Worm (Caenorhabditis elegans) whole organism, young adult: ENCODE results near the gene lpr-5.
A peak's percentile ranks its signal among the peaks of the same experiment; 100 is the strongest.

ENCODE experiments used
- B0035.1 ChIP-seq: sonication (generic microtip); optimal IDR thresholded peaks from 2 replicates; lab custom pipeline; 2016; ENCODE audit warnings: missing genetic modification characterization, mild to moderate bottlenecking, missing compliant biosample characterization, missing genotype, missing genetic modification reagents
- C06A6.2 ChIP-seq: fragments of 200-800 bp; sonication (Bioruptor generic); conservative IDR thresholded peaks from 2 replicates; pipeline ENCODE4 v1.3.6; 2022; ENCODE audit warnings: missing genetic modification characterization, missing compliant biosample characterization
- D2030.7 ChIP-seq: fragments of 200-800 bp; sonication (Bioruptor generic); IDR thresholded peaks from 2 replicates; pipeline ENCODE4 v1.3.6; 2022; ENCODE audit warnings: missing genetic modification reagents, missing genetic modification characterization, missing compliant biosample characterization
- F22D6.2 ChIP-seq: sonication (generic microtip); optimal IDR thresholded peaks from 2 replicates; lab custom pipeline; 2016; ENCODE audit warnings: mild to moderate bottlenecking, missing genetic modification characterization, missing compliant biosample characterization
- F37B4.10 ChIP-seq: fragments of 200-800 bp; sonication (Bioruptor generic); IDR thresholded peaks from 2 replicates; pipeline ENCODE4 v1.3.6; 2022; ENCODE audit warnings: missing genetic modification characterization, missing compliant biosample characterization
- F52B5.7 ChIP-seq: sonication (generic microtip); optimal IDR thresholded peaks from 2 replicates; lab custom pipeline; 2016; ENCODE audit warnings: mild to moderate bottlenecking, missing genetic modification characterization, missing compliant biosample characterization
- F57A8.1 ChIP-seq: fragments of 200-800 bp; sonication (Bioruptor generic); optimal IDR thresholded peaks from 2 replicates; lab custom pipeline; 2018; ENCODE audit warnings: mild to moderate bottlenecking, missing genetic modification characterization, moderate library complexity, missing compliant biosample characterization
- K11D2.4 ChIP-seq: fragments of 200-800 bp; sonication (Bioruptor generic); IDR thresholded peaks from 2 replicates; pipeline ENCODE4 v1.3.6; 2022; ENCODE audit warnings: missing genetic modification reagents, missing genetic modification characterization, missing compliant biosample characterization
- ZK185.1 ChIP-seq: sonication (generic microtip); optimal IDR thresholded peaks from 2 replicates; lab custom pipeline; 2016; ENCODE audit warnings: mild to moderate bottlenecking, missing genetic modification characterization, missing compliant biosample characterization; ENCODE audit not compliant: poor library complexity, severe bottlenecking
- akir-1 ChIP-seq: fragments of 200-800 bp; sonication (Bioruptor generic); optimal IDR thresholded peaks from 2 replicates; lab custom pipeline; 2018; ENCODE audit warnings: mild to moderate bottlenecking, missing genetic modification characterization, moderate library complexity, missing compliant biosample characterization
- ama-1 ChIP-seq, 3 experiments: fragments of 150-350 bp in 1 of 3; sonication (generic microtip) in 2 of 3; optimal IDR thresholded peaks; 2 replicates each; lab custom pipeline; 2014 to 2018; ENCODE audit warnings: missing biosample characterization in 2 of 3, missing genetic modification characterization in 2 of 3, missing genetic modification reagents in 2 of 3
- aptf-3 ChIP-seq: fragments of 200-800 bp; sonication (Bioruptor generic); IDR thresholded peaks from 2 replicates; pipeline ENCODE4 v1.3.6; 2022; ENCODE audit warnings: missing genetic modification characterization, missing compliant biosample characterization
- atf-7 ChIP-seq: sonication (generic microtip); optimal IDR thresholded peaks from 2 replicates; lab custom pipeline; 2017; ENCODE audit warnings: mild to moderate bottlenecking, missing genetic modification characterization, missing compliant biosample characterization
- attf-6 ChIP-seq: fragments of 200-800 bp; sonication (Bioruptor generic); IDR thresholded peaks from 2 replicates; pipeline ENCODE4 v1.3.6; 2022; ENCODE audit warnings: missing genetic modification reagents, missing genetic modification characterization, missing compliant biosample characterization
- ceh-100 ChIP-seq: fragments of 200-800 bp; sonication (Bioruptor generic); IDR thresholded peaks from 2 replicates; pipeline ENCODE4 v1.3.6; 2022; ENCODE audit warnings: missing genetic modification reagents, missing genetic modification characterization, missing compliant biosample characterization
- ceh-27 ChIP-seq: fragments of 200-800 bp; sonication (Bioruptor generic); optimal IDR thresholded peaks from 2 replicates; lab custom pipeline; 2018; ENCODE audit warnings: mild to moderate bottlenecking, missing genetic modification characterization, moderate library complexity, missing compliant biosample characterization
- ceh-91 ChIP-seq: fragments of 200-800 bp; sonication (Bioruptor generic); IDR thresholded peaks from 2 replicates; pipeline ENCODE4 v1.3.6; 2022; ENCODE audit warnings: missing genetic modification reagents, missing genetic modification characterization, missing compliant biosample characterization
- chd-7 ChIP-seq: sonication (generic microtip); optimal IDR thresholded peaks from 2 replicates; lab custom pipeline; 2016; ENCODE audit warnings: mild to moderate bottlenecking, missing genetic modification characterization, moderate library complexity, missing compliant biosample characterization
- die-1 ChIP-seq: sonication (generic microtip); optimal IDR thresholded peaks from 2 replicates; lab custom pipeline; 2016; ENCODE audit warnings: missing genotype, mild to moderate bottlenecking, missing genetic modification characterization, missing compliant biosample characterization
- dox-1 ChIP-seq: fragments of 200-800 bp; sonication (Bioruptor generic); IDR thresholded peaks from 2 replicates; pipeline ENCODE4 v1.3.6; 2022; ENCODE audit warnings: missing genetic modification reagents, missing genetic modification characterization, missing compliant biosample characterization
- egl-18 ChIP-seq: fragments of 200-800 bp; sonication (Bioruptor generic); IDR thresholded peaks from 2 replicates; pipeline ENCODE4 v1.3.6; 2022; ENCODE audit warnings: missing genetic modification reagents, missing genetic modification characterization, missing compliant biosample characterization
- egrh-3 ChIP-seq: fragments of 200-800 bp; sonication (Bioruptor generic); IDR thresholded peaks from 2 replicates; pipeline ENCODE4 v1.3.6; 2022; ENCODE audit warnings: missing genetic modification reagents, missing genetic modification characterization, missing compliant biosample characterization
- ets-4 ChIP-seq: fragments of 200-800 bp; sonication (Bioruptor generic); optimal IDR thresholded peaks from 2 replicates; lab custom pipeline; 2018; ENCODE audit warnings: mild to moderate bottlenecking, missing genetic modification characterization, missing compliant biosample characterization
- hlh-12 ChIP-seq: sonication (generic microtip); optimal IDR thresholded peaks from 2 replicates; lab custom pipeline; 2016; ENCODE audit warnings: missing genetic modification characterization, missing compliant biosample characterization
- hmg-1.2 ChIP-seq: fragments of 200-800 bp; sonication (Bioruptor generic); IDR thresholded peaks from 2 replicates; pipeline ENCODE4 v1.3.6; 2022; ENCODE audit warnings: missing genetic modification reagents, missing genetic modification characterization, missing compliant biosample characterization
- let-607 ChIP-seq, 2 experiments: fragments of 200-800 bp in 1 of 2; sonication (Bioruptor generic) in 1 of 2; sonication (generic microtip) in 1 of 2; optimal IDR thresholded peaks; 2 replicates each; lab custom pipeline; 2016 to 2018; ENCODE audit warnings: mild to moderate bottlenecking in 2 of 2, missing compliant biosample characterization in 2 of 2, missing genetic modification characterization in 2 of 2, moderate library complexity in 2 of 2, missing genotype in 1 of 2
- lin-35 ChIP-seq, 3 experiments: fragments of 150-350 bp in 2 of 3; sonication (generic microtip) in 1 of 3; optimal IDR thresholded peaks; 2 replicates each; lab custom pipeline; 2014 to 2018; ENCODE audit warnings: missing biosample characterization in 3 of 3, missing genetic modification characterization in 3 of 3, missing genetic modification reagents in 3 of 3
- lin-40 ChIP-seq: sonication (generic microtip); optimal IDR thresholded peaks from 2 replicates; lab custom pipeline; 2016; ENCODE audit warnings: missing genetic modification characterization, mild to moderate bottlenecking, missing compliant biosample characterization, missing genotype, missing genetic modification reagents
- lin-54 ChIP-seq: fragments of 200-800 bp; sonication (Bioruptor generic); optimal IDR thresholded peaks from 2 replicates; lab custom pipeline; 2018; ENCODE audit warnings: mild to moderate bottlenecking, missing genetic modification characterization, missing compliant biosample characterization
- lir-1 ChIP-seq: fragments of 200-800 bp; sonication (Bioruptor generic); conservative IDR thresholded peaks from 2 replicates; pipeline ENCODE4 v1.3.6; 2022; ENCODE audit warnings: missing genetic modification reagents, missing genetic modification characterization, missing compliant biosample characterization
- lsl-1 ChIP-seq: fragments of 200-800 bp; sonication (Bioruptor generic); optimal IDR thresholded peaks from 2 replicates; lab custom pipeline; 2018; ENCODE audit warnings: mild to moderate bottlenecking, missing genetic modification characterization, moderate library complexity, missing compliant biosample characterization
- madf-10 ChIP-seq: sonication (generic microtip); optimal IDR thresholded peaks from 2 replicates; lab custom pipeline; 2016; ENCODE audit warnings: mild to moderate bottlenecking, missing genetic modification characterization, missing compliant biosample characterization
- madf-8 ChIP-seq: fragments of 200-800 bp; sonication (Bioruptor generic); conservative IDR thresholded peaks from 2 replicates; pipeline ENCODE4 v1.3.6; 2022; ENCODE audit warnings: missing genetic modification reagents, missing genetic modification characterization, missing compliant biosample characterization
- mcd-1 ChIP-seq: fragments of 200-800 bp; sonication (Bioruptor generic); IDR thresholded peaks from 2 replicates; pipeline ENCODE4 v1.3.6; 2022; ENCODE audit warnings: missing genetic modification reagents, missing genetic modification characterization, missing compliant biosample characterization
- nfya-2 ChIP-seq: fragments of 200-800 bp; sonication (Bioruptor generic); IDR thresholded peaks from 2 replicates; pipeline ENCODE4 v1.3.6; 2022; ENCODE audit warnings: missing genetic modification reagents, missing genetic modification characterization, missing compliant biosample characterization
- nhr-120 ChIP-seq: fragments of 200-800 bp; sonication (Bioruptor generic); IDR thresholded peaks from 2 replicates; pipeline ENCODE4 v1.3.6; 2022; ENCODE audit warnings: missing genetic modification characterization, missing compliant biosample characterization
- nhr-80 ChIP-seq: sonication (generic microtip); optimal IDR thresholded peaks from 2 replicates; lab custom pipeline; 2016; ENCODE audit warnings: missing genetic modification characterization, missing compliant biosample characterization
- pbrm-1 ChIP-seq: fragments of 200-800 bp; sonication (Bioruptor generic); IDR thresholded peaks from 2 replicates; pipeline ENCODE4 v1.3.6; 2022; ENCODE audit warnings: missing genetic modification reagents, missing genetic modification characterization, missing compliant biosample characterization
- pha-4 ChIP-seq: fragments of 150-350 bp; sonication (generic microtip); optimal IDR thresholded peaks from 2 replicates; lab custom pipeline; 2014; ENCODE audit warnings: missing biosample characterization, missing genetic modification reagents, missing genetic modification characterization
- sea-2 ChIP-seq: fragments of 200-800 bp; sonication (Bioruptor generic); IDR thresholded peaks from 2 replicates; pipeline ENCODE4 v1.3.6; 2022; ENCODE audit warnings: missing genetic modification characterization, missing compliant biosample characterization
- snpc-3.4 ChIP-seq: sonication (generic microtip); optimal IDR thresholded peaks from 2 replicates; lab custom pipeline; 2017; ENCODE audit warnings: missing genetic modification characterization, mild to moderate bottlenecking, missing compliant biosample characterization, antibody characterized with exemption, moderate library complexity, missing genotype, missing genetic modification reagents
- snpc-4 ChIP-seq, 5 experiments: fragments of 150-350 bp in 1 of 5; sonication (generic microtip) in 4 of 5; optimal IDR thresholded peaks; 2 replicates each; lab custom pipeline; 2014 to 2018; ENCODE audit warnings: missing genetic modification characterization in 5 of 5, missing biosample characterization in 3 of 5, antibody characterized with exemption in 2 of 5, mild to moderate bottlenecking in 2 of 5, missing compliant biosample characterization in 2 of 5, missing genotype in 2 of 5, moderate library complexity in 2 of 5, missing genetic modification reagents in 1 of 5
- ztf-18 ChIP-seq: sonication (generic microtip); optimal IDR thresholded peaks from 2 replicates; lab custom pipeline; 2016; ENCODE audit warnings: missing genotype, mild to moderate bottlenecking, missing genetic modification characterization, missing compliant biosample characterization
- ztf-26 ChIP-seq: sonication (generic microtip); optimal IDR thresholded peaks from 2 replicates; lab custom pipeline; 2017; ENCODE audit warnings: missing genetic modification characterization, missing compliant biosample characterization
- ztf-28 ChIP-seq: fragments of 200-800 bp; sonication (Bioruptor generic); IDR thresholded peaks from 2 replicates; pipeline ENCODE4 v1.3.6; 2022; ENCODE audit warnings: missing genetic modification reagents, missing genetic modification characterization, missing compliant biosample characterization
- ztf-3 ChIP-seq: fragments of 200-800 bp; sonication (Bioruptor generic); optimal IDR thresholded peaks from 2 replicates; lab custom pipeline; 2018; ENCODE audit warnings: mild to moderate bottlenecking, missing genetic modification characterization, missing compliant biosample characterization

Gene lpr-5

DNA sequence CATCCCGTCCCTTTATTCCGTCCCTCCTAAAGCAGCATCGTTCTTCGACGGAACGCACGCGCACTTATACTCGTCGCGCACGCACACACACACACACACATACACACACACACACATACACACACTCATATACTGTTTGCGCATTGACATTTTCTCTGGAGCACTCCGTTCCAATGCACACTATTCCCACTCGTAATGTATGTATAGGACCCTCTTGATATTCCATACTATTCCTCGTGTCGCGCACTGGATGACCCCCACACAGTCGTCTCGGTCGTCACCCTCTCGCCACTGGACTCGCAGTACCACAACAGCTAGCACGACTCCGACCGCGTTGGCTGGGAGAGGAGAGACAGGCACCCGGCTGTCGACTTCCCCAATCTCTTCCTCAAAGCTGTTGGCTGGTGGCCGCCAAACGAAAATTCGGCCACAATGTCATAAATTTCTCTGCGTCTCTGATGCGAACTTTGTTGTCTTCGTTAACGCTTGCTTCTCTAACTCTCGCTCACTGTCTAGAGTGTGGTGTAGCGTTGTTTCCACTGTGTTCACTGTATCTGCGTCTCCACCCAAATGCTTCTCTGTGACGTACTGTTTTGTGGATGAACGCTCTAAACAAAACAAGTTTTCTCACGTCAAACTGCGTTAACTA is 30.8 kb upstream of the lpr-5 start (continued):
- 0 out of 2 replicates have a peak, but pooled peaks have one; percentile 19 for TF ChIP-seq ceh-100 (GFP tag; lab: Robert Waterston, UW)
- no peak for TF ChIP-seq ztf-3
- TF ChIP-seq ets-4, result peak; percentile 72
- peak; percentile 2 for TF ChIP-seq lin-54 (GFP tag; lab: Kevin White, UChicago)
- TF ChIP-seq hlh-12 (tag; lab: Kevin White, UChicago), result no peak
- peak; percentile 2 for TF ChIP-seq F22D6.2 (tag; lab: Kevin White, UChicago)
- no peak for TF ChIP-seq K11D2.4 (GFP tag; lab: Robert Waterston, UW)
- TF ChIP-seq ceh-27, result peak; percentile 80
- no peak for TF ChIP-seq nhr-120 (GFP tag; lab: Robert Waterston, UW)
- TF ChIP-seq ama-1 (optimal IDR thresholded peaks at IDR 0.05; lab: Kevin White, UChicago), result no peak
- no peak for TF ChIP-seq ama-1 (GFP tag; optimal IDR thresholded peaks at IDR 0.05; lab: Kevin White, UChicago)
- peak; percentile 72 for TF ChIP-seq mcd-1 (GFP tag; lab: Robert Waterston, UW)
- TF ChIP-seq F37B4.10 (GFP tag; lab: Robert Waterston, UW), result 0 out of 2 replicates have a peak, but pooled peaks have one; percentile 22
- no peak for TF ChIP-seq ceh-91 (GFP tag; lab: Robert Waterston, UW)
- peak in 1 of 3 experiments; percentile 64 for TF ChIP-seq lin-35 (GFP tag; optimal IDR thresholded peaks at IDR 0.05; lab: Kevin White, UChicago)
- peak; percentile 73 for TF ChIP-seq atf-7 (tag; lab: Kevin White, UChicago)
- TF ChIP-seq sea-2 (GFP tag; lab: Robert Waterston, UW), result no peak
- TF ChIP-seq akir-1 (GFP tag; lab: Kevin White, UChicago), result peak; percentile 57
- no peak for TF ChIP-seq nfya-2
- peak; percentile 62 for TF ChIP-seq madf-10 (tag; lab: Kevin White, UChicago)
- peak; percentile 86 for TF ChIP-seq egrh-3 (GFP tag; lab: Robert Waterston, UW)
- TF ChIP-seq chd-7 (tag; lab: Kevin White, UChicago), result peak; percentile 43
- no peak for TF ChIP-seq attf-6 (GFP tag; lab: Robert Waterston, UW)
- peak; percentile 94 for TF ChIP-seq lin-40 (tag; lab: Kevin White, UChicago)
- peak; percentile 54 for TF ChIP-seq B0035.1 (tag; lab: Kevin White, UChicago)
- TF ChIP-seq snpc-4 (GFP tag; optimal IDR thresholded peaks at IDR 0.05; lab: Kevin White, UChicago), result peak; percentile 50
- TF ChIP-seq snpc-4 (tag; optimal IDR thresholded peaks at IDR 0.05; lab: Kevin White, UChicago), result peak in 1 of 4 experiments; percentile 46
- 0 out of 2 replicates have a peak, but pooled peaks have one; percentile 47 for TF ChIP-seq lir-1 (GFP tag; lab: Robert Waterston, UW)
- peak; percentile 21 for TF ChIP-seq snpc-3.4 (tag; lab: Kevin White, UChicago)
- TF ChIP-seq hmg-1.2 (GFP tag; lab: Robert Waterston, UW), result peak; percentile 82
- TF ChIP-seq F57A8.1, result peak; percentile 9
- peak; percentile 78 for TF ChIP-seq nhr-80 (tag; lab: Kevin White, UChicago)
- TF ChIP-seq egl-18 (GFP tag; lab: Robert Waterston, UW), result peak; percentile 77; the same call in 1 of the 2 replicates
- TF ChIP-seq pha-4 (tag; lab: Kevin White, UChicago), result no peak
- TF ChIP-seq die-1 (tag; lab: Kevin White, UChicago), result peak; percentile 21
- peak; percentile 90 for TF ChIP-seq dox-1
- TF ChIP-seq D2030.7 (GFP tag; lab: Robert Waterston, UW), result peak; percentile 26; the same call in 1 of the 2 replicates
- TF ChIP-seq madf-8 (GFP tag; lab: Robert Waterston, UW), result no peak
- peak; percentile 72 for TF ChIP-seq ZK185.1 (tag; lab: Kevin White, UChicago)
- no peak for TF ChIP-seq aptf-3
- TF ChIP-seq lsl-1 (GFP tag; lab: Kevin White, UChicago), result no peak
- TF ChIP-seq ztf-18 (tag; lab: Kevin White, UChicago), result peak; percentile 55
- TF ChIP-seq F52B5.7 (tag; lab: Kevin White, UChicago), result peak; percentile 31
- TF ChIP-seq C06A6.2 (GFP tag; lab: Robert Waterston, UW), result peak; percentile 51; the same call in 1 of the 2 replicates
- TF ChIP-seq ztf-26, result peak; percentile 83
- TF ChIP-seq ztf-28, result no peak
- TF ChIP-seq pbrm-1, result peak; percentile 63
- peak; percentile 52 to 80 for TF ChIP-seq let-607 (tag; optimal IDR thresholded peaks at IDR 0.05; lab: Kevin White, UChicago)
